Fruit fly (Drosophila melanogaster): ENCODE measurements around the gene PDCD-5.

Gene PDCD-5

DNA sequence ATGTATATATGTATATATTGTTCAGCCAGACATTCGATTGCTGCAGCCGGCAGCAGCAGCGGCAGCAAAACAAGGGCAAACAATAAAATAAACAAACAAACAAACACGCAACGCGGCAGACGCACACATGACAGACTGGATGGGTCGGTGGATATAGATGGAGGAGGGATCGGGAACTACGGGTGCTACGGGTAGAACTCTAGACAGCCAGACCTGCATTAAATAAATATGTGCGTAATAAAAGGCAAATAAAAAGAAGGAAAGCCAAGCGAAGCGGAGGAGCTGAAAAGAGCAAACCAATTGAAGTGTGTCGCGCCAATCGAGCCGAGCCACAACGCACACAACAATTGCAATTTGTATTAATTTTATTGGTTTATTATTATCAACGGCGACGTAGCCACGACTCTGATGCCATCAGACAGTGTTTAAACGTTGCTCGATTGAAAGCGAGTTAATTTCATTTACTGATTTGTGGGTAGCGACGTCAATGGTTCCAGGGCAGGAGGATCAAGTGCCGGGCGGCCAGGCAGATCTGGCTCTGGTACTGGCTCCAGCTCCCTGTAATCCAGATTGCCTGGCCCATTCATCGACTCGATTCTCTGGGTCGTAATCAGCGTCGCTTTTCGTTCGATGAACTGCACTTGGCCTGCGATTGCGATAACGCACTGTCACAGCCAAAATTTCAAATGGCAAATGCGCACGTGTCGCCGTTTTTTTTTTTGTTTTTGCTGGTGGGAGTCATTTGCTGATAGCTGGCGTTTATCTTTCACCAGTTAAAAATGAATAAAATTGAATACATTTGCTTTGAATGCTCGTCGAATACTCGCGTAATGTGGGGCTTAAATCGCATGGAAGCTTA is 37.8 kb downstream of the PDCD-5 start (continued):
- TF ChIP-seq CG10631 (GFP tag; optimal IDR thresholded peaks at IDR 0.05) = peak; percentile 53
- peak; percentile 65 for TF ChIP-seq CG6792 (GFP tag; optimal IDR thresholded peaks at IDR 0.05)
- peak; percentile 62 for TF ChIP-seq pdm3 (GFP tag; optimal IDR thresholded peaks at IDR 0.05)
- TF ChIP-seq CG11294 (GFP tag; IDR thresholded peaks at IDR 0.05) = no peak
- peak; percentile 65 for TF ChIP-seq Ets96B (tag; optimal IDR thresholded peaks at IDR 0.05)
- peak; percentile 77 for TF ChIP-seq net (GFP tag; optimal IDR thresholded peaks at IDR 0.05)
- TF ChIP-seq esn (GFP tag; optimal IDR thresholded peaks at IDR 0.05) = peak; percentile 60
- peak; percentile 49 for TF ChIP-seq CG3032 (tag; optimal IDR thresholded peaks at IDR 0.05)
- peak; percentile 53; the same call in 1 of the 3 replicates for TF ChIP-seq CG8119 (GFP tag; IDR thresholded peaks at IDR 0.05)
- peak; percentile 73 for TF ChIP-seq CG34406 (GFP tag; optimal IDR thresholded peaks at IDR 0.05)
- no peak for TF ChIP-seq Hr39 (GFP tag; optimal IDR thresholded peaks at IDR 0.05)
- peak; percentile 75 for TF ChIP-seq spab (GFP tag; optimal IDR thresholded peaks at IDR 0.05)
- peak; percentile 53 for TF ChIP-seq fkh (GFP tag; optimal IDR thresholded peaks at IDR 0.05)
- peak; percentile 88 to 94 for TF ChIP-seq ss (GFP tag; optimal IDR thresholded peaks at IDR 0.05)
- TF ChIP-seq Eip75B (GFP tag; optimal IDR thresholded peaks at IDR 0.05) = peak; percentile 75
- peak; percentile 82 for TF ChIP-seq dsx (GFP tag; optimal IDR thresholded peaks at IDR 0.05; ENCODE audit: poor library complexity, severe bottlenecking)
- TF ChIP-seq cyc (GFP tag; optimal IDR thresholded peaks at IDR 0.05) = no peak
- TF ChIP-seq CG15336 (GFP tag; IDR thresholded peaks at IDR 0.05) = peak; percentile 45; the same call in 1 of the 2 replicates
- TF ChIP-seq CG11762 (GFP tag; optimal IDR thresholded peaks at IDR 0.05; ENCODE audit: insufficient read depth) = peak; percentile 22
- peak; percentile 46 for TF ChIP-seq OdsH (GFP tag; optimal IDR thresholded peaks at IDR 0.05)
- peak; percentile 38 for TF ChIP-seq topi (GFP tag; optimal IDR thresholded peaks at IDR 0.05)
- TF ChIP-seq CG8319 (GFP tag; optimal IDR thresholded peaks at IDR 0.05) = peak; percentile 55
- peak; percentile 38 for TF ChIP-seq Met (GFP tag; optimal IDR thresholded peaks at IDR 0.05)
- peak; percentile 83 for TF ChIP-seq CG9139 (GFP tag; optimal IDR thresholded peaks at IDR 0.05)
- TF ChIP-seq CG1621 (tag; optimal IDR thresholded peaks at IDR 0.05) = peak; percentile 81
- no peak for TF ChIP-seq Hr38 (GFP tag; optimal IDR thresholded peaks at IDR 0.05)

DNA sequence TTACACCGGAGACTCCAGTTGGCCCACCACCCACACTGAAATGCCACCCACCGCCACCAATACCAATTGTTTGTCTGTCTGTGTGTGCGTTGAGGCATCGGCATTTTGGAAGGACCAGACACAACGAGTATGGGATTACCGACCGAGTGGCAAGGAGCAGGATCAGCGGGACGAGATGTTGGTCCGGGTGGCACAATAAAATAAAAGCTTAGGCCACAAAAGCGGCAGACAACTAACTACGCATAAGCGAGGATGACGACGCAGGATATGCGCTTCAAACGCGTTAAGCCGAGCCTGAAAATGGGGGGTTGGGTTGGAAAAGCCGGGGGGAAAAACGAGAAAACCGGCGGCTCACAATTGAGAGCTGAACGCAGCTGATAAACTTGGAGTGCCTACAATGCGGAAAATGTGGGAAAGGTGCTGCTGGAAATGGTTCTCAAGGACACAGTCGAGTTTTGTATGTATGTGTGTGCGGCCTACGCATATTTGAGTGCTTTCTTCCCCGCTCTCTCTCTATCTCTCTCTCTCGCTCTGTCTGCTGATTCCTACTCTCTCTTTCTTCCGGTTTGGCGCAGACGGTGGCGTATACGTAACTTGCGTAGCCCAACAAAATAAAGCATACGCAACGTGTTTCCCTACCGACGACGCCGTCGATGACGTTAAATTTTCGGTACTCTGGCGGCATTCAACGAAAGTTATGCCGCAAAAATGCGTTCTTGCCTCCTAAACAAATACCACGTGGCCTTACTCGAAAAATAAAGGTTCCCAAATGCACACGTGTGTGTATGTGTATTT is 39.1 kb downstream of the PDCD-5 start:
- TF ChIP-seq Blimp-1 (GFP tag; optimal IDR thresholded peaks at IDR 0.05) (no peak), Eip78C (GFP tag) (no peak), CG11902 (GFP tag; optimal IDR thresholded peaks at IDR 0.05) (no peak), CG6276 (GFP tag; optimal IDR thresholded peaks at IDR 0.05) (no peak), CG6792 (GFP tag; optimal IDR thresholded peaks at IDR 0.05) (no peak), CG10631 (GFP tag; optimal IDR thresholded peaks at IDR 0.05) (no peak), achi (GFP tag; optimal IDR thresholded peaks at IDR 0.05) (no peak), CG4318 (GFP tag; optimal IDR thresholded peaks at IDR 0.05) (no peak), CG15336 (GFP tag; IDR thresholded peaks at IDR 0.05) (no peak)

DNA sequence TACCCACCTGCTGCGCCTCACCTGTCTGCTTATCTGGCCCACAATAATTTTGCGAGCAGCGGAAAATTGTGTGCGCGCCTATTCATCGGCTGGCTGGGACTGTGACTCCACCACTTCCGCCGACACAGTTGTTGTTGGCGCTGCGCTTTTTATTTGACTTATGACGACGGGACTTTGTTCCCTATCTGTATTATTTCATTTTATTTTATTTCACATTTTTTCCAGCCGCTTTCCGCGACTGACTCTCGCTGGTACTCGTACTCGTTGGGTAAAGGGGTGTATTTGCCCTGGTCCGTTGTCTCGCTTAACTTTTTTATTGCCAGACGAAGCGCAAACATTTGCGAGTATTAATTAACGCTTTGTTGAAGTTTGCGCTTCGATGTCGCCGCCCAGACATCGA is 41.0 kb downstream of the PDCD-5 start:
- peak; percentile 15 for TF ChIP-seq Sox14 (GFP tag; optimal IDR thresholded peaks at IDR 0.05)
- TF ChIP-seq CG16779 (tag; optimal IDR thresholded peaks at IDR 0.05) = peak; percentile 46
- peak; percentile 12 for TF ChIP-seq achi (GFP tag; optimal IDR thresholded peaks at IDR 0.05)
- TF ChIP-seq net (GFP tag; optimal IDR thresholded peaks at IDR 0.05) = peak; percentile 6
- TF ChIP-seq Sox102F (GFP tag; optimal IDR thresholded peaks at IDR 0.05) = peak; percentile 24
- TF ChIP-seq Hr38 (GFP tag; optimal IDR thresholded peaks at IDR 0.05) = no peak
- peak; percentile 15 for TF ChIP-seq topi (GFP tag; optimal IDR thresholded peaks at IDR 0.05)
- TF ChIP-seq Eip75B (GFP tag; optimal IDR thresholded peaks at IDR 0.05) = peak; percentile 7
- TF ChIP-seq Met (GFP tag; optimal IDR thresholded peaks at IDR 0.05) = peak; percentile 20
- no peak for TF ChIP-seq CG11902 (GFP tag; optimal IDR thresholded peaks at IDR 0.05)
- TF ChIP-seq CG9139 (GFP tag; optimal IDR thresholded peaks at IDR 0.05) = peak; percentile 61
- TF ChIP-seq CG6276 (GFP tag; optimal IDR thresholded peaks at IDR 0.05) = peak; percentile 17
- TF ChIP-seq CG11294 (GFP tag; IDR thresholded peaks at IDR 0.05) = 0 out of 2 replicates have a peak, but pooled peaks have one; percentile 34
- peak; percentile 70 for TF ChIP-seq Eip93F (GFP tag; optimal IDR thresholded peaks at IDR 0.05)
- peak; percentile 56 for TF ChIP-seq CG6808 (GFP tag; optimal IDR thresholded peaks at IDR 0.05)
- peak; percentile 41 for TF ChIP-seq spab (GFP tag; optimal IDR thresholded peaks at IDR 0.05)
- no peak for TF ChIP-seq esn (GFP tag; optimal IDR thresholded peaks at IDR 0.05)
- peak; percentile 67 to 72 for TF ChIP-seq ss (GFP tag; optimal IDR thresholded peaks at IDR 0.05)
- TF ChIP-seq fkh (GFP tag; optimal IDR thresholded peaks at IDR 0.05) = peak; percentile 73
- TF ChIP-seq vri (GFP tag; optimal IDR thresholded peaks at IDR 0.05) = peak; percentile 85
- peak; percentile 63 for TF ChIP-seq svp (GFP tag)
- peak; percentile 69 for TF ChIP-seq CG6854 (GFP tag; optimal IDR thresholded peaks at IDR 0.05)
- 0 out of 3 replicates have a peak, but pooled peaks have one; percentile 26 for TF ChIP-seq CG8119 (GFP tag; IDR thresholded peaks at IDR 0.05)
- TF ChIP-seq CG3919 (GFP tag; optimal IDR thresholded peaks at IDR 0.05) = peak; percentile 45
- TF ChIP-seq CG34406 (GFP tag; optimal IDR thresholded peaks at IDR 0.05) = no peak
- TF ChIP-seq CG15336 (GFP tag; IDR thresholded peaks at IDR 0.05) = no peak
- no peak for TF ChIP-seq CG10631 (GFP tag; optimal IDR thresholded peaks at IDR 0.05)

All from whole organism, prepupa.